Worm (Caenorhabditis elegans) whole organism, L3 larva: Measurements from ENCODE around the gene srz-12.

Experiments used
- ama-1 ChIP-seq: fragments of 150-350 bp; optimal IDR thresholded peaks from 2 replicates; lab custom pipeline; 2018
- ceh-16 ChIP-seq: sonication (generic microtip); optimal IDR thresholded peaks from 2 replicates; lab custom pipeline; 2017; ENCODE audit warnings: missing biosample characterization, missing genetic modification characterization
- nhr-76 ChIP-seq: fragments of 150-350 bp; sonication (generic microtip); optimal IDR thresholded peaks from 5 replicates; lab custom pipeline; 2014; ENCODE audit warnings: missing biosample characterization, missing genetic modification characterization
- sea-2 ChIP-seq: fragments of 150-350 bp; sonication (generic microtip); optimal IDR thresholded peaks from 4 replicates; lab custom pipeline; 2014; ENCODE audit warnings: missing biosample characterization, missing genetic modification reagents, missing genetic modification characterization
- skn-1 ChIP-seq: fragments of 150-350 bp; optimal IDR thresholded peaks from 2 replicates; lab custom pipeline; 2014; ENCODE audit warnings: missing biosample characterization, missing genetic modification characterization
- zag-1 ChIP-seq: fragments of 150-350 bp; optimal IDR thresholded peaks from 2 replicates; lab custom pipeline; 2014; ENCODE audit warnings: missing biosample characterization, missing genetic modification characterization

DNA sequence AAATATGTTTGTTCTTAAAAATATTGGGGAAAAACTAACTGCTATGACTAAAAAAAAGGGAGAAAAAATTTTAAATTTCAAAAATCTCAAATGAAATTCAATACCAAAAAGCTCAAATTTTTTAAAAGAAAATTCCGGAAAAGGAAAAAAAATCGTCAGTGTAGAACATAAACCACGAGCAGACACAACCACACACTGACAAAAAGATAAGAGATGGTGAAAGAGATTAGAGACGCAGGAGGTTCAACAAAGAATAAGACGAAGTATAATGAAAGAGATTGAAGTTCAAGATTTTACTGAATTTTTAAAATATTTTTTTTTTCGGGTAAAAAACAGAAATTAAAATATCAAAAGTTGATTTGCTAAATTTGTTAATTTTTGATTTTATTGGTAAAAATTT, 17.5 kb upstream of the srz-12 start:
- TF ChIP-seq ama-1: no peak
- TF ChIP-seq ceh-16 (tag; lab: Kevin White, UChicago): no peak
- no peak for TF ChIP-seq nhr-76 (tag; lab: Kevin White, UChicago)
- TF ChIP-seq skn-1 (tag; lab: Kevin White, UChicago): no peak
- no peak for TF ChIP-seq sea-2
- no peak for TF ChIP-seq zag-1 (tag; lab: Kevin White, UChicago)
